Worm (Caenorhabditis elegans) whole organism, L3 larva: ENCODE data around the gene rnh-2.

ENCODE experiments used
- R02D3.7 ChIP-seq: fragments of 150-350 bp; optimal IDR thresholded peaks from 2 replicates; lab custom pipeline; 2014; ENCODE audit warnings: missing biosample characterization, missing genetic modification characterization
- ZK546.5 ChIP-seq: sonication (generic microtip); optimal IDR thresholded peaks from 2 replicates; lab custom pipeline; 2017; ENCODE audit warnings: missing biosample characterization, missing genetic modification characterization
- aly-2 ChIP-seq: fragments of 150-350 bp; optimal IDR thresholded peaks from 2 replicates; lab custom pipeline; 2014; ENCODE audit warnings: missing biosample characterization, missing genetic modification characterization
- ama-1 ChIP-seq: fragments of 150-350 bp; optimal IDR thresholded peaks from 2 replicates; lab custom pipeline; 2018
- ceh-28 ChIP-seq: fragments of 150-350 bp; optimal IDR thresholded peaks from 2 replicates; lab custom pipeline; 2014; ENCODE audit warnings: missing biosample characterization, missing genetic modification reagents, missing genetic modification characterization
- ceh-9 ChIP-seq: sonication (generic microtip); optimal IDR thresholded peaks from 2 replicates; lab custom pipeline; 2018; ENCODE audit warnings: missing biosample characterization, missing genetic modification characterization
- daf-12 ChIP-seq: fragments of 150-350 bp; optimal IDR thresholded peaks from 2 replicates; lab custom pipeline; 2014; ENCODE audit warnings: missing biosample characterization, missing genetic modification reagents, missing genetic modification characterization
- egl-27 ChIP-seq: sonication (generic microtip); optimal IDR thresholded peaks from 4 replicates; lab custom pipeline; 2017; ENCODE audit warnings: missing biosample characterization, missing genetic modification reagents, missing genetic modification characterization
- elt-1 ChIP-seq: fragments of 150-350 bp; optimal IDR thresholded peaks from 2 replicates; lab custom pipeline; 2014; ENCODE audit warnings: missing biosample characterization, missing genetic modification characterization
- elt-2 ChIP-seq: sonication (generic microtip); optimal IDR thresholded peaks from 2 replicates; lab custom pipeline; 2016; ENCODE audit warnings: missing genetic modification reagents, mild to moderate bottlenecking, missing genetic modification characterization, missing compliant biosample characterization
- eor-1 ChIP-seq, 2 experiments: fragments of 150-350 bp; optimal IDR thresholded peaks; 2 replicates each; lab custom pipeline; 2014 to 2018; ENCODE audit warnings: missing biosample characterization in 2 of 2, missing genetic modification characterization in 2 of 2
- fkh-10 ChIP-seq: sonication (generic microtip); optimal IDR thresholded peaks from 2 replicates; lab custom pipeline; 2017; ENCODE audit warnings: missing biosample characterization, missing genetic modification reagents, missing genetic modification characterization
- fkh-2 ChIP-seq: fragments of 150-350 bp; optimal IDR thresholded peaks from 2 replicates; lab custom pipeline; 2014; ENCODE audit warnings: missing biosample characterization, missing genetic modification reagents, missing genetic modification characterization
- fos-1 ChIP-seq: fragments of 150-350 bp; optimal IDR thresholded peaks from 2 replicates; lab custom pipeline; 2014; ENCODE audit warnings: missing biosample characterization, missing genetic modification characterization
- hmg-11 ChIP-seq: sonication (generic microtip); optimal IDR thresholded peaks from 2 replicates; lab custom pipeline; 2016; ENCODE audit warnings: missing genetic modification characterization, missing compliant biosample characterization
- jun-1 ChIP-seq: fragments of 150-350 bp; optimal IDR thresholded peaks from 2 replicates; lab custom pipeline; 2014; ENCODE audit warnings: missing biosample characterization, missing genetic modification reagents, missing genetic modification characterization
- lin-39 ChIP-seq: fragments of 150-350 bp; optimal IDR thresholded peaks from 2 replicates; lab custom pipeline; 2018; ENCODE audit warnings: missing biosample characterization, missing genetic modification reagents, missing genetic modification characterization
- lsy-12 ChIP-seq: sonication (generic microtip); optimal IDR thresholded peaks from 2 replicates; lab custom pipeline; 2016; ENCODE audit warnings: mild to moderate bottlenecking, missing genetic modification characterization, missing compliant biosample characterization
- mdl-1 ChIP-seq: fragments of 150-350 bp; optimal IDR thresholded peaks from 2 replicates; lab custom pipeline; 2014; ENCODE audit warnings: missing biosample characterization, missing genetic modification characterization
- nfya-1 ChIP-seq: sonication (generic microtip); optimal IDR thresholded peaks from 2 replicates; lab custom pipeline; 2017; ENCODE audit warnings: missing genetic modification characterization, mild to moderate bottlenecking, missing compliant biosample characterization, antibody characterized with exemption, moderate library complexity; ENCODE audit not compliant: insufficient read depth
- nhr-12 ChIP-seq: fragments of 150-350 bp; optimal IDR thresholded peaks from 2 replicates; lab custom pipeline; 2014; ENCODE audit warnings: missing biosample characterization, missing genetic modification characterization
- nhr-23 ChIP-seq: fragments of 150-350 bp; optimal IDR thresholded peaks from 2 replicates; lab custom pipeline; 2014; ENCODE audit warnings: missing biosample characterization, missing genetic modification reagents, missing genetic modification characterization
- nhr-237 ChIP-seq: fragments of 150-350 bp; optimal IDR thresholded peaks from 2 replicates; lab custom pipeline; 2014; ENCODE audit warnings: missing biosample characterization, missing genetic modification characterization
- nhr-25 ChIP-seq: sonication (generic microtip); optimal IDR thresholded peaks from 2 replicates; lab custom pipeline; 2017; ENCODE audit warnings: missing biosample characterization, missing genetic modification characterization
- nhr-28 ChIP-seq: fragments of 150-350 bp; optimal IDR thresholded peaks from 2 replicates; lab custom pipeline; 2014; ENCODE audit warnings: missing biosample characterization, missing genetic modification characterization
- nhr-43 ChIP-seq: sonication (generic microtip); optimal IDR thresholded peaks from 2 replicates; lab custom pipeline; 2016; ENCODE audit warnings: mild to moderate bottlenecking, missing genetic modification characterization, missing compliant biosample characterization; ENCODE audit not compliant: poor library complexity, severe bottlenecking
- nhr-67 ChIP-seq: fragments of 150-350 bp; optimal IDR thresholded peaks from 2 replicates; lab custom pipeline; 2014; ENCODE audit warnings: missing biosample characterization, missing genetic modification characterization
- nhr-76 ChIP-seq: fragments of 150-350 bp; sonication (generic microtip); optimal IDR thresholded peaks from 5 replicates; lab custom pipeline; 2014; ENCODE audit warnings: missing biosample characterization, missing genetic modification characterization
- pha-4 ChIP-seq: fragments of 150-350 bp; optimal IDR thresholded peaks from 2 replicates; lab custom pipeline; 2014; ENCODE audit warnings: missing biosample characterization, missing genetic modification reagents, missing genetic modification characterization
- pqm-1 ChIP-seq: fragments of 150-350 bp; optimal IDR thresholded peaks from 2 replicates; lab custom pipeline; 2017; ENCODE audit warnings: missing biosample characterization, missing genetic modification characterization, inconsistent platforms
- sea-2 ChIP-seq: fragments of 150-350 bp; sonication (generic microtip); optimal IDR thresholded peaks from 4 replicates; lab custom pipeline; 2014; ENCODE audit warnings: missing biosample characterization, missing genetic modification reagents, missing genetic modification characterization
- skn-1 ChIP-seq: fragments of 150-350 bp; optimal IDR thresholded peaks from 2 replicates; lab custom pipeline; 2014; ENCODE audit warnings: missing biosample characterization, missing genetic modification characterization
- snpc-4 ChIP-seq: fragments of 150-350 bp; optimal IDR thresholded peaks from 2 replicates; lab custom pipeline; 2014; ENCODE audit warnings: missing biosample characterization, missing genetic modification characterization
- tbx-2 ChIP-seq: sonication (generic microtip); optimal IDR thresholded peaks from 2 replicates; lab custom pipeline; 2016; ENCODE audit warnings: mild to moderate bottlenecking, missing genetic modification characterization, missing compliant biosample characterization
- unc-39 ChIP-seq: sonication (generic microtip); optimal IDR thresholded peaks from 4 replicates; lab custom pipeline; 2017; ENCODE audit warnings: missing biosample characterization, missing genetic modification characterization
- unc-62 ChIP-seq: fragments of 150-350 bp; sonication (generic microtip); optimal IDR thresholded peaks from 4 replicates; lab custom pipeline; 2014; ENCODE audit warnings: missing biosample characterization, missing genetic modification reagents, missing genetic modification characterization
- zag-1 ChIP-seq: fragments of 150-350 bp; optimal IDR thresholded peaks from 2 replicates; lab custom pipeline; 2014; ENCODE audit warnings: missing biosample characterization, missing genetic modification characterization
- ztf-11 ChIP-seq: fragments of 150-350 bp; optimal IDR thresholded peaks from 2 replicates; lab custom pipeline; 2014; ENCODE audit warnings: missing biosample characterization, missing genetic modification characterization
- ztf-4 ChIP-seq: fragments of 150-350 bp; optimal IDR thresholded peaks from 2 replicates; lab custom pipeline; 2014; ENCODE audit warnings: missing biosample characterization, missing genetic modification characterization

rnh-2 gene

DNA sequence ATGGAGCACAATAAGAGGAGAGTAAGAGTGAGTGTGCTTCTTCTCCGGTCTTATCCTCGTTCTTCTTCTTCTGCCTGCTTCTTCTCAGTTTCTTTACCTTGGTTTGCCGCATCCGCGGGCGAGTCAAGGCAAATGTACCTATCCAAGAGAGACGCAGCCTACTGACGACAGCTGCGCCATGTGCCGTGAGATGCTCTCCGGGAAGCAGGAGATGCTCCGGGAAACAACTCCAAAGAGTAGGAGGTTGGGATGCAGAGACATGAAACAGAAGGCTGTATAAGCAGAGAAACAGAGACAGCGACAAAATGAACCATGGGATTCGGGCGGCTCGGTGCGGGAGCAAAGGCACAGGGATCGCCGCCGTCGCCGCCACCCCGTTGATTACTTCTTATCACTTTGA lies 17.9 kb upstream of the rnh-2 start:
- peak; percentile 18 for TF ChIP-seq lin-39 (tag; lab: Kevin White, UChicago)
- TF ChIP-seq skn-1 (tag; lab: Kevin White, UChicago), result no peak

DNA sequence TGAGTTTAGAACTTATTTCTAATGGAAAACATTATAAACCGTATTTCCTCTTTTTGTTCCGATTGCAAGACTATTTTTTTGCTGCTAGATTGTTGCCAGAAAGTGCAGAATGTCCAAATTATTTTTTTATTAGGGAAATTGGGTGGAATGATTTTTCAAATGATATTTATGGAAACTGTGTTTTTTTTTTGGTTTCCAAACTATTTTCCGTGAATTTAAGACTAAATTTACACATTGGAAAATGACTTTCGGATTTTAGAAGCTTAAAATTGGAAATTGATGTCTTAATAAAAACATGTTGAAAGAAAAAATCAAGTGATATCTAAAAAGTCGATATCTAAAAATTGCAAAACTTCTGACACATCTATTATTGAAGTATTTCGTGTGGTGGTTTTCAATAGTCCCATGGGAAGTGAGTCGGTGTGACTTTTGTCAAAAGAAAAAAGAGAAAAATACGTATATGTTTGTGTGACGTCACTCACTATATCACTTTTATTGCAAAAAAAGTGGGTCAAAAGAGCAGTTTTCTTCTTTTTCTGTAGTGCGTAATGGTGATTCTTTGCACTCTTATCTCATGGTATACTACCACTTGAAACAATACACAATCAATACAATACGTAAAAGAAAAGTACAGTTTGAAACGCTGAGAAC lies 12.8 kb upstream of the rnh-2 start:
- TF ChIP-seq ceh-28 (tag; lab: Kevin White, UChicago) (no peak), pqm-1 (tag; lab: Kevin White, UChicago) (peak; percentile 44), nfya-1 (tag; lab: Kevin White, UChicago) (peak; percentile 9), elt-2 (tag; lab: Kevin White, UChicago) (peak; percentile 22)
- TF ChIP-seq, all 47 proteins: peak for 3

DNA sequence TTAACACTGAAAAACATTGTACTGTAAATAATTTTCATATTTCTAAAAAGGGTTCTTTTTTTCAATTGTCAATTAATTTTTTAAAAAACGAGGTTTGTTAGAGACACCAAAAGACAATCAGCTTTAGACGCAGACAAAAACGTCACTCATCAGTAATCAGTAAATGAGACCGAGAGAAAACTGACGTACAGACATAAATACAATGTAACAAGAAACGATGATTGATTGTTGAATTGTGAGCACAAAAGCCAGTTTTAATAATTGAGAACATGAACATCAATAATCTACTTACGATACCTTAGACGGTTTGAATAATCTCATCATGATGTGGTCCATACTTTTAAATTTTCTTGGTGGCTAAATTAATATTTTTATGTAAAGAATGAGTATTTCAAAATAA lies 10.2 kb upstream of the rnh-2 start:
- peak; percentile 21 for TF ChIP-seq pha-4 (tag; lab: Kevin White, UChicago)
- no peak for TF ChIP-seq nhr-237 (tag; lab: Kevin White, UChicago)
- TF ChIP-seq pqm-1 (tag; lab: Kevin White, UChicago), result peak; percentile 55
- peak; percentile 36 for TF ChIP-seq elt-2 (tag; lab: Kevin White, UChicago)
- TF ChIP-seq nhr-67, result no peak

DNA sequence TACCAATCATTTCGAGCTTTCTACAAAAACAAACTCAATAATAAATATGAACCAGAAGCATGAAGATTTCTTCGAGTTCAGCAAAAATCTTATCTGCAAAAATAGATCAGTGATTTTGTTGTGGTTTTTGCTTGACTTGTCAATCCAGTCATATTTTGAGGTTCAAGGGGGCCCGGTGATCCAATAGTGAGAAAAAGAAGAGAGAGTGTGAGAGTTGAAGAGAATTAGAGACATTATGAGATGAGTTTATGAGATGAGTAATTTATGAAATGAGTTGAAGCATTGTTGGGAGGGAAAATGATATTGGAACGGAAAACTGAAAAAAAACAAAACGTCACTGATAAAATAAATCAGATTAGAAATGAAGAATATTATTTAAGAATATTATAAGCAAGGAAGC lies 8.0 kb upstream of the rnh-2 start, which contains the start of gene T13H5.1:
T13H5.1 (minus strand) TSS at position 101 of the 400 bp plus-strand sequence.
- no peak for TF ChIP-seq ZK546.5 (tag; lab: Kevin White, UChicago)
- no peak for TF ChIP-seq ztf-11
- TF ChIP-seq snpc-4 (tag; lab: Kevin White, UChicago), result no peak
- TF ChIP-seq elt-1 (tag; lab: Kevin White, UChicago), result no peak
- no peak for TF ChIP-seq nhr-67
- TF ChIP-seq egl-27 (tag; lab: Kevin White, UChicago), result no peak
- no peak for TF ChIP-seq unc-39 (tag; lab: Kevin White, UChicago)
- TF ChIP-seq mdl-1 (tag; lab: Kevin White, UChicago), result no peak
- TF ChIP-seq elt-2 (tag; lab: Kevin White, UChicago), result no peak
- TF ChIP-seq R02D3.7 (tag; lab: Kevin White, UChicago), result no peak
- no peak for TF ChIP-seq nhr-23 (tag; lab: Kevin White, UChicago)
- TF ChIP-seq nhr-237 (tag; lab: Kevin White, UChicago), result no peak
- TF ChIP-seq tbx-2 (tag; lab: Kevin White, UChicago), result no peak
- TF ChIP-seq zag-1, result no peak
- no peak for TF ChIP-seq nhr-25 (tag; lab: Kevin White, UChicago)
- no peak for TF ChIP-seq fkh-2 (tag; lab: Kevin White, UChicago)

DNA sequence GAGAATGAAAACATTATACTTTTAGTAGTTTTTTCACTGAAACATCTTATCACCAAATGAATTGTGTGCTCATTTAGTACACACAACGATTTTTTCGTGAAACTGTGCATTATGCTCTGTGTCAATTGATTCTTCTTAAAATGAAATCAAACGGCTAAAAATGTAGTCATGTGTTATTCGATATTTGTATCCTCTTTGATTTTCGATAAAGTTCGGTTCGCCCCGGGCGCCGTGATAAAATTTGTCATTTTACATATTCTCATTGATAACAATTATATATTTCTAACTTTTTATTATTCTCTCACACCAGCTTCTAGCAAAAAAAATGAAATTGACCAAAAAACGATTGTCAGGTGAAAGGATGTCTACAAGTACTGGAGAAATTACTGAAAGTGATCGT lies 2.2 kb upstream of the rnh-2 start, which contains the start of gene ctg-2:
ctg-2 (plus strand) TSS at position 326 of the 400 bp plus-strand sequence.
- TF ChIP-seq skn-1 (tag; lab: Kevin White, UChicago), result no peak
- no peak for TF ChIP-seq nhr-67
- TF ChIP-seq elt-2 (tag; lab: Kevin White, UChicago), result peak; percentile 81
- peak; percentile 87 for TF ChIP-seq pqm-1 (tag; lab: Kevin White, UChicago)
- TF ChIP-seq fkh-10 (GFP tag; lab: Kevin White, UChicago), result no peak
- TF ChIP-seq ztf-11, result no peak
- no peak for TF ChIP-seq nhr-43
- no peak for TF ChIP-seq fos-1 (tag; lab: Kevin White, UChicago)
- TF ChIP-seq jun-1 (tag; lab: Kevin White, UChicago), result peak; percentile 32
- TF ChIP-seq ama-1, result no peak
- no peak for TF ChIP-seq nfya-1 (tag; lab: Kevin White, UChicago)
- no peak for TF ChIP-seq ZK546.5 (tag; lab: Kevin White, UChicago)
- no peak for TF ChIP-seq ceh-9
- no peak for TF ChIP-seq nhr-28
- no peak for TF ChIP-seq daf-12 (tag; lab: Kevin White, UChicago)
- TF ChIP-seq pha-4 (tag; lab: Kevin White, UChicago), result peak; percentile 43
- no peak for TF ChIP-seq eor-1 (tag; optimal IDR thresholded peaks at IDR 0.05; lab: Kevin White, UChicago)

DNA sequence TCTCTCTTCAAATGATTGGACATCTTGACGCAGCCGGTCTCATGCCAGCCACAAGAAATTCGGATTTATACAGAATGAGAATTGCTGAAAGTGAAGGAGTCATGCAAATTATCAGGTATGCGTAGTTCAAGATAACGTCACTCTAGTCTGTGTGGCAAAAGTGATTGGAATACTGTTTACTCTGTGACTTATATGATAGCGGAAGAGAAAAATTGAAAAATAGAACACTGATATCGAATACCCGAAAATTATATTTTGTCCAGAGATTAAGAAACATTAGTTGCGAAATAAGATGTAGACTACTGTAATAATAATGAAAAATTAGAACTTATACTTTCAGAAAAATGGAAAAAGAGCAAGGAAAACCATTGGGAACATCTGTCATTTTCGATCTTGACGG lies 1.4 kb upstream of the rnh-2 start:
- TF ChIP-seq pha-4 (tag; lab: Kevin White, UChicago), result peak; percentile 35
- TF ChIP-seq lsy-12 (tag; lab: Kevin White, UChicago), result no peak
- no peak for TF ChIP-seq nhr-25 (tag; lab: Kevin White, UChicago)
- TF ChIP-seq daf-12 (tag; lab: Kevin White, UChicago), result no peak
- TF ChIP-seq ama-1, result no peak
- TF ChIP-seq nhr-76 (tag; lab: Kevin White, UChicago), result no peak
- peak; percentile 79 for TF ChIP-seq elt-2 (tag; lab: Kevin White, UChicago)
- TF ChIP-seq fkh-10 (GFP tag; lab: Kevin White, UChicago), result no peak
- no peak for TF ChIP-seq ZK546.5 (tag; lab: Kevin White, UChicago)
- TF ChIP-seq ceh-28 (tag; lab: Kevin White, UChicago), result no peak
- TF ChIP-seq unc-62, result no peak
- TF ChIP-seq nhr-67, result no peak
- no peak for TF ChIP-seq nhr-237 (tag; lab: Kevin White, UChicago)
- no peak for TF ChIP-seq ztf-11
- TF ChIP-seq egl-27 (tag; lab: Kevin White, UChicago), result no peak
- peak; percentile 51 for TF ChIP-seq jun-1 (tag; lab: Kevin White, UChicago)
- TF ChIP-seq fos-1 (tag; lab: Kevin White, UChicago), result no peak
- no peak for TF ChIP-seq ztf-4 (tag; lab: Kevin White, UChicago)
- no peak for TF ChIP-seq sea-2 (GFP tag; lab: Kevin White, UChicago)
- TF ChIP-seq nhr-12 (tag; lab: Kevin White, UChicago), result no peak
- TF ChIP-seq fkh-2 (tag; lab: Kevin White, UChicago), result no peak
- TF ChIP-seq aly-2 (tag; lab: Kevin White, UChicago), result no peak
- TF ChIP-seq hmg-11, result no peak
- no peak for TF ChIP-seq elt-1 (tag; lab: Kevin White, UChicago)
- TF ChIP-seq pqm-1 (tag; lab: Kevin White, UChicago), result peak; percentile 20
